Fruit fly (Drosophila melanogaster): Measurements from ENCODE around the gene Spn27A.

Spn27A gene

DNA sequence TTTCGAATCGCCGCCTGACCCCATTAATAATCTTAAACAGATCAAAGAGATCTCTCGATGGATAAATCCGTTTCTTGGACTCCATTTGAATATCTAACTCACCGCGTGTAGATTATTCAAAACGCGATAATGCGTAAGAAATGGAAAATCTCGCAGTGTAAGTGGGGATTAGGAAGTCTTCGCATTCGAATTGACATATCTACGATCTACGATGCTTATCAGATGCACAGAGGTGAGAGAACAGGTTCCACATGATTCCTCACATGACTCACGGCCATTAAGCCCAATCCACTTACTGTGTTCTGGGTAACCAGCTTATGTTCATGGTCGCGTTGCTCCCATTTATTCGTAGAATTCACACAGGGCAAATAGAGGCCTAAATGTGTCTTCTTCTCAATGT lies 23.1 kb upstream of the Spn27A start:
- no peak for TF ChIP-seq CG13204 (GFP tag; optimal IDR thresholded peaks at IDR 0.05)
- no peak for TF ChIP-seq CG34367 (tag; optimal IDR thresholded peaks at IDR 0.05)
- TF ChIP-seq Ets98B (GFP tag; IDR thresholded peaks at IDR 0.05) = no peak
- no peak for TF ChIP-seq EcR (GFP tag; optimal IDR thresholded peaks at IDR 0.05)
- no peak for TF ChIP-seq rn (GFP tag; IDR thresholded peaks at IDR 0.05)
- no peak for TF ChIP-seq CG12605 (GFP tag; IDR thresholded peaks at IDR 0.05)
- TF ChIP-seq CG8301 (tag; optimal IDR thresholded peaks at IDR 0.05) = no peak
- no peak for TF ChIP-seq CG9948 (tag; optimal IDR thresholded peaks at IDR 0.05)
- no peak for TF ChIP-seq CG15710 (tag; optimal IDR thresholded peaks at IDR 0.05)
- no peak for TF ChIP-seq CG8159 (tag; optimal IDR thresholded peaks at IDR 0.05)
- TF ChIP-seq CG14655 (GFP tag; optimal IDR thresholded peaks at IDR 0.05) = no peak
- no peak for TF ChIP-seq CG17806 (tag; optimal IDR thresholded peaks at IDR 0.05)
- no peak for TF ChIP-seq Pif1A (GFP tag; optimal IDR thresholded peaks at IDR 0.05)
- TF ChIP-seq CG32121 (GFP tag; IDR thresholded peaks at IDR 0.05) = no peak
- TF ChIP-seq Snoo (tag; optimal IDR thresholded peaks at IDR 0.05) = no peak
- TF ChIP-seq gl (tag; optimal IDR thresholded peaks at IDR 0.05) = no peak
- TF ChIP-seq Pif1B (GFP tag; optimal IDR thresholded peaks at IDR 0.05) = no peak
- no peak for TF ChIP-seq CG10348 (GFP tag; IDR thresholded peaks at IDR 0.05)
- TF ChIP-seq CG4496 (GFP tag; IDR thresholded peaks at IDR 0.05) = no peak

DNA sequence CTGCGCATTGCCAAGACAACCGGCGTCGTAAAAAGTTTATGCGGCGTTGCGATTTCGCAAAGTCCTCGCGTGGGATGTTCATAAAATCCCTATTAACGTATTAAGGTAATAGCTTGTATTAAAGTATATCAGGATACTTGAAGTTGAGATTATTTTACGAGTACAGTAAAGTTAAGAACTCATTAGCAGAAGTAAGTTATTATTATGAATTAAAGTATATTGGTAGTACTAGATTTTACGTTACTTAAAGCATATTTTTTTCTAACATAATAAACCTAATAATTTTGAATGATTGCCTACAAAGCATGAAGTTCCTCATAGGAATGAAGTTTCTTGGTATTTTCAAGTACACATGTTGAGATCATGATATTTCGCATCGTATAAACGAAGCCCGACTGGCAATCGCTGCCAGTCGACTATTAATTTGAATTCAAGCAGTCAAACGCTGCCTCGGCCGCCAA lies 20.7 kb upstream of the Spn27A start:
- TF ChIP-seq CG12605 (GFP tag; IDR thresholded peaks at IDR 0.05) = 0 out of 2 replicates have a peak, but pooled peaks have one; percentile 23
- peak; percentile 44 for TF ChIP-seq Snoo (tag; optimal IDR thresholded peaks at IDR 0.05)
- peak; percentile 69 for TF ChIP-seq CG9948 (tag; optimal IDR thresholded peaks at IDR 0.05)
- TF ChIP-seq CG34367 (tag; optimal IDR thresholded peaks at IDR 0.05) = peak; percentile 66
- TF ChIP-seq CG8301 (tag; optimal IDR thresholded peaks at IDR 0.05) = peak; percentile 81
- no peak for TF ChIP-seq EcR (GFP tag; optimal IDR thresholded peaks at IDR 0.05)
- peak; percentile 30; the same call in 1 of the 3 replicates for TF ChIP-seq fd96Ca (GFP tag; IDR thresholded peaks at IDR 0.05)
- peak; percentile 65 for TF ChIP-seq Pif1A (GFP tag; optimal IDR thresholded peaks at IDR 0.05)
- peak; percentile 86 for TF ChIP-seq CG14655 (GFP tag; optimal IDR thresholded peaks at IDR 0.05)
- peak; percentile 83 for TF ChIP-seq CG8159 (tag; optimal IDR thresholded peaks at IDR 0.05)
- TF ChIP-seq CG32121 (GFP tag; IDR thresholded peaks at IDR 0.05) = no peak
- TF ChIP-seq CG15710 (tag; optimal IDR thresholded peaks at IDR 0.05) = peak; percentile 77
- no peak for TF ChIP-seq CG10348 (GFP tag; IDR thresholded peaks at IDR 0.05)
- peak; percentile 43 for TF ChIP-seq D1 (tag; optimal IDR thresholded peaks at IDR 0.05)
- TF ChIP-seq CG17806 (tag; optimal IDR thresholded peaks at IDR 0.05) = peak; percentile 52
- no peak for TF ChIP-seq Ets98B (GFP tag; IDR thresholded peaks at IDR 0.05)
- TF ChIP-seq rn (GFP tag; IDR thresholded peaks at IDR 0.05) = no peak
- TF ChIP-seq gl (tag; optimal IDR thresholded peaks at IDR 0.05) = no peak
- peak; percentile 55 for TF ChIP-seq CG13204 (GFP tag; optimal IDR thresholded peaks at IDR 0.05)
- TF ChIP-seq Pif1B (GFP tag; optimal IDR thresholded peaks at IDR 0.05) = peak; percentile 39
- 0 out of 3 replicates have a peak, but pooled peaks have one; percentile 59 for TF ChIP-seq CG4496 (GFP tag; IDR thresholded peaks at IDR 0.05)

DNA sequence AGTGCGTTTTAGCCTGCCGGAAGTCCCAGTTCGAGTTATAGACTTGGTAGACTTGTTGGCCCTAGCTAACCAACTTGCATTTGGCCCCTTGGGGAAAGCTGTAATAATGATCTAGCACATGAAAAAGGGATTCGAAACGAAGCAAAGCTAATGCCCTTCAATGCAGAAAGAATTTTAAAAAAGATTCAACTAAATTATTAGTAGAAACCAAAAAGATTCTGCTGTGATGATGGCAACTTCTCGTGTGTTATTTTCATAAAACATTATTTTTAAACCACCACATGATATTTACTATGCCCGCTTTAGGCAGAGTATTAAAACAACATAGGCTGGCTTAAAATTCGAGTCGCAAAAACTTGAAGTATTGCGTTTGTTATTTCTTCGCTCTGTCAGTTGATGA lies 18.9 kb upstream of the Spn27A start:
- no peak for TF ChIP-seq Pif1B (GFP tag; optimal IDR thresholded peaks at IDR 0.05)
- no peak for TF ChIP-seq CG4496 (GFP tag; IDR thresholded peaks at IDR 0.05)
- TF ChIP-seq CG17806 (tag; optimal IDR thresholded peaks at IDR 0.05) = peak; percentile 33
- no peak for TF ChIP-seq CG13204 (GFP tag; optimal IDR thresholded peaks at IDR 0.05)
- peak; percentile 4 for TF ChIP-seq CG8159 (tag; optimal IDR thresholded peaks at IDR 0.05)
- peak; percentile 14 for TF ChIP-seq CG34367 (tag; optimal IDR thresholded peaks at IDR 0.05)
- peak; percentile 25 for TF ChIP-seq CG9948 (tag; optimal IDR thresholded peaks at IDR 0.05)
- TF ChIP-seq rn (GFP tag; IDR thresholded peaks at IDR 0.05) = no peak
- TF ChIP-seq D1 (tag; optimal IDR thresholded peaks at IDR 0.05) = no peak
- TF ChIP-seq CG32121 (GFP tag; IDR thresholded peaks at IDR 0.05) = no peak
- no peak for TF ChIP-seq fd96Ca (GFP tag; IDR thresholded peaks at IDR 0.05)
- peak; percentile 22 for TF ChIP-seq Pif1A (GFP tag; optimal IDR thresholded peaks at IDR 0.05)
- no peak for TF ChIP-seq Snoo (tag; optimal IDR thresholded peaks at IDR 0.05)
- peak; percentile 59 for TF ChIP-seq CG14655 (GFP tag; optimal IDR thresholded peaks at IDR 0.05)
- TF ChIP-seq CG15710 (tag; optimal IDR thresholded peaks at IDR 0.05) = peak; percentile 1
- no peak for TF ChIP-seq CG12605 (GFP tag; IDR thresholded peaks at IDR 0.05)
- TF ChIP-seq CG8301 (tag; optimal IDR thresholded peaks at IDR 0.05) = peak; percentile 30

DNA sequence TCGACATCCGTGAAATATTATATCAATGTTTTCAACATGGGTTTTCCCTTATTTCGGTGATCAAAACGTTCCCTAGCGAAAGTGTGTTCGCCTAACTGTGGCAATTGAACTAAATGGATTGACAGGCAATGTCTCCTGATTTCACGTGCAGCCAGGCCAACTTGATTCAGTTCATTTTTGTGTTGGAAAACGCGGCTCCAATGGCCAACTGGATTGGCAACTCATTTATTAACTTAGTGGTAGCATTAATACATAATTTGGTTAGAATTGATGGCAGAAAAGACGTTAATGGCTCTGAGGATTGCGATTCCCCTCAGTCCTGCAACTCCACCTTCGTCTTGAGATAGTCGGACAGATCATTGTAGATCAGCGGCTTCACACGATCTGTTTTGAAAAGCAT lies 13.5 kb upstream of the Spn27A start, which contains the start of gene CG11327:
Gene CG11327 (minus strand): TSS at position 101 of the 400 bp plus-strand sequence.
- no peak for TF ChIP-seq CG4496 (GFP tag; IDR thresholded peaks at IDR 0.05)
- no peak for TF ChIP-seq CG8159 (tag; optimal IDR thresholded peaks at IDR 0.05)
- TF ChIP-seq EcR (GFP tag; optimal IDR thresholded peaks at IDR 0.05) = no peak
- TF ChIP-seq CG9948 (tag; optimal IDR thresholded peaks at IDR 0.05) = no peak
- no peak for TF ChIP-seq D1 (tag; optimal IDR thresholded peaks at IDR 0.05)
- TF ChIP-seq Ets98B (GFP tag; IDR thresholded peaks at IDR 0.05) = no peak
- no peak for TF ChIP-seq CG15710 (tag; optimal IDR thresholded peaks at IDR 0.05)
- TF ChIP-seq CG14655 (GFP tag; optimal IDR thresholded peaks at IDR 0.05) = no peak
- no peak for TF ChIP-seq CG10348 (GFP tag; IDR thresholded peaks at IDR 0.05)
- no peak for TF ChIP-seq CG32121 (GFP tag; IDR thresholded peaks at IDR 0.05)
- TF ChIP-seq Snoo (tag; optimal IDR thresholded peaks at IDR 0.05) = no peak
- no peak for TF ChIP-seq CG8301 (tag; optimal IDR thresholded peaks at IDR 0.05)
- TF ChIP-seq CG13204 (GFP tag; optimal IDR thresholded peaks at IDR 0.05) = no peak
- no peak for TF ChIP-seq CG12605 (GFP tag; IDR thresholded peaks at IDR 0.05)
- no peak for TF ChIP-seq CG34367 (tag; optimal IDR thresholded peaks at IDR 0.05)

DNA sequence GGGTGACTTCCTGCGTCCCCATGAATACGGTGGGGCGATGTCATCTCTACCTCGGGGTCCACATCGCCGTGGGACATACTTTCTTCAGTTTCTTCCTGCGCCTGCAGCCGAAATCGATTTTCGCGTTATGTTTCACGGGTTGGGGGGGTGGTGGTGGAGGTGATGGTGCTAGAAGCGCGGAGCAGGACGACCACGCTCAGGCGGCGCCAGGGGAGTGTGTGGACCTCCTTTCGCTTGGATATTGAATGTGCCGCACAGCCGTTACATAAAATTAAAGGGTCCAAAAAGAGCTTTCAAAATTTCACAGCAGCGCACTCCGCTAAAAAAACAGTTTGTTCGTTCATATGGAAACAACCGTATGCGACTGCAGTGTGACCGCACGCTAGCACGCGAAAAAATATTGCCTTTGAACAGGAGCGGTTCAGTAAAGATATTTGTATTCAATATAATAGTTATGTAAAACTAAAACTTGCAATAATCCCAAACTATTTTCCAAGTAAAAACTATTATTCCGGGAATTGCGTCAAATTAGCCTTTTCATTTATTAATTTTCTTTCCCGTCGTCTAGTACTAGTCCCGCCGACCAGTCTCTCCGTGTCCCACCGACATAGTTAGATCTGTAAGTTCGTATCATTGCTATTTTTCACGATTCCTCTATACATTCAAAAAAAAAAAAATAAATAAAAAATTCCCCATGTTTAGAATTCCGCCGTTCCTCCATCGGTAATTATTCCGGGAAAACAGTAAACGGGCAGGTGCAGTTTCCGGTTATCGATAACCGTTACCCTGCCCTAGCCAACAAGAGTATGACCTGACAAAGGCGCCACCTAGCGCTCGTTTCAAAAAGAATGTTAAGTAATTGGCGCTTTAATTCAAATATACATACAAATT lies 11.1 kb upstream of the Spn27A start, which contains the start of gene Nhe3:
Gene Nhe3 (minus strand): TSS at position 373 of the 891 bp plus-strand sequence.
- TF ChIP-seq gl (tag; optimal IDR thresholded peaks at IDR 0.05) (no peak), CG10348 (GFP tag; IDR thresholded peaks at IDR 0.05) (no peak), Pif1A (GFP tag; optimal IDR thresholded peaks at IDR 0.05) (peak; percentile 34), Pif1B (GFP tag; optimal IDR thresholded peaks at IDR 0.05) (peak; percentile 21), CG15710 (tag; optimal IDR thresholded peaks at IDR 0.05) (peak; percentile 65), Snoo (tag; optimal IDR thresholded peaks at IDR 0.05) (peak; percentile 79), rn (GFP tag; IDR thresholded peaks at IDR 0.05) (peak; percentile 19; the same call in 1 of the 2 replicates), CG14655 (GFP tag; optimal IDR thresholded peaks at IDR 0.05) (no peak), EcR (GFP tag; optimal IDR thresholded peaks at IDR 0.05) (no peak), D1 (tag; optimal IDR thresholded peaks at IDR 0.05) (no peak), fd96Ca (GFP tag; IDR thresholded peaks at IDR 0.05) (peak; percentile 78), CG9948 (tag; optimal IDR thresholded peaks at IDR 0.05) (no peak), CG12605 (GFP tag; IDR thresholded peaks at IDR 0.05) (peak; percentile 55; the same call in 1 of the 2 replicates), CG17806 (tag; optimal IDR thresholded peaks at IDR 0.05) (peak; percentile 54), CG8159 (tag; optimal IDR thresholded peaks at IDR 0.05) (no peak), CG32121 (GFP tag; IDR thresholded peaks at IDR 0.05) (peak; percentile 68), CG4496 (GFP tag; IDR thresholded peaks at IDR 0.05) (peak; percentile 77), CG13204 (GFP tag; optimal IDR thresholded peaks at IDR 0.05) (no peak), Ets98B (GFP tag; IDR thresholded peaks at IDR 0.05) (peak; percentile 70), CG34367 (tag; optimal IDR thresholded peaks at IDR 0.05) (no peak), CG8301 (tag; optimal IDR thresholded peaks at IDR 0.05) (no peak)

Measured in whole organism, pupa.